Fruit fly (Drosophila melanogaster) ovary, adult (tissue): Measurements from ENCODE around the gene Sr-CIV.
A peak's percentile ranks its signal among the peaks of the same experiment; 100 is the strongest.

ENCODE experiments used
- CG17801 ChIP-seq: fragments of 200-800 bp; optimal IDR thresholded peaks from 2 replicates; lab custom pipeline; 2019; ENCODE audit warnings: missing biosample characterization, mild to moderate bottlenecking, missing genetic modification characterization, moderate library complexity; ENCODE audit not compliant: partially characterized antibody

The Sr-CIV gene

dm6 chr2L:3507209-3508164 is 16.4 kb downstream of the Sr-CIV start, which contains the start of gene tim:
Gene tim, minus strand, starts transcription at chr2L:3508119.
- peak; percentile 74 for TF ChIP-seq CG17801

DNA sequence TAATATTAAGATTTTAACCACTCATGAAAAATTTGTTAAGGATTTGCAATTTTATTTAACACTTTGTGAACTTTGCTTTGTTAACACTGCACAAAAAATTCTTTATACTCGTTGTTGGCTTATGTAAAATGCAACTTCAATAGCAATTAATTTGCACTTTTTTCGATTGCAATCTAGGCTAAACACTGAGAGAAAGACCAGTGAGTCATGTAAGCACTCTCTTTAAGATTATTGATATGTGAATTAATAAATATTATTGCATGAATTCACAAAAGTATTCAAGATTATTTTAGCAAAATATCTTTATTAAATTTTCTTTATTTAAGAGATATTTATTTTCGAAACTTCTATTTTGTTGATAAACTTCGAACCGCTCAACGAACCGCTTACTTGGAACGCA is 17.1 kb downstream of the Sr-CIV start:
- no peak for TF ChIP-seq CG17801

DNA sequence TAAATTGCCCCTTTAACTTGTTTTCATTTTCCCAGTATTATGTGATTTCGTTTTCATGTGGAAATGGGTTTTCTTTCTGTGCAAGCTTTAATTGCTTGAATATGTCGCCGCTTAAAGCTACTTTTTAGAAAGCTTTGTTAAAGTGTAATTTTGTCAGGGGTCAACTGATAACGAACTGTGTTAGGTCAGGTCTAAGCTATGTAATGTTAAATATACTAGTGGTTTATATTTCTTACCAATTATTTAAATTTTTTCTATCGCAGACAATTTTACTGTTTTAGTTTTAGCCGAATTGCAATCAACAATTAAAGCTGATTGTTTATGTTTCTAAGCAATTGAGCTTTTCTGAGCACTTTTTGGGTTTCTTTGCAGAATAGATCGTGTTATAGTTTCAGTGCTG is 17.5 kb downstream of the Sr-CIV start:
- no peak for TF ChIP-seq CG17801

- TF ChIP-seq CG17801, result no peak
These were observed 19.0 kb downstream of the Sr-CIV start for dm6 chr2L:3504851-3505250.

DNA sequence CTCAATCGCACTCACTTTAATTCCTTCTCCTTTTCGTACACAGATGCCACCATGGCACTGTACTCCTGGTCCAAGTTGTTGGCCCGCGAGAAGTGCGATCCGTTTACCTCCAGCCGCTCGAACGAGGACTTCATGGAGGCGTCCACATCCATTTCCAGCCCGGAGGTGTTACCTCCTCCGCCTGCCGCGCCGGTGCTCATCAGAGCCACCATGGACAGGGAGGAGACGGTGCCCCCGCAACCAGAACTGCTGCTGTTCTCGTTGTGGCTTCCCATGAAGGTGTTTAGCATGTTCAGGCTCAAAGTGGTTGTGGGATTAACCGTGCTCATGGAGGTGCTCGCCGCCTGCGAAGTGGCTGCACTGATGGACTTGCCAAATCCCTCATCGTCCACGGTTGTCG is 28.4 kb downstream of the Sr-CIV start:
- no peak for TF ChIP-seq CG17801

DNA sequence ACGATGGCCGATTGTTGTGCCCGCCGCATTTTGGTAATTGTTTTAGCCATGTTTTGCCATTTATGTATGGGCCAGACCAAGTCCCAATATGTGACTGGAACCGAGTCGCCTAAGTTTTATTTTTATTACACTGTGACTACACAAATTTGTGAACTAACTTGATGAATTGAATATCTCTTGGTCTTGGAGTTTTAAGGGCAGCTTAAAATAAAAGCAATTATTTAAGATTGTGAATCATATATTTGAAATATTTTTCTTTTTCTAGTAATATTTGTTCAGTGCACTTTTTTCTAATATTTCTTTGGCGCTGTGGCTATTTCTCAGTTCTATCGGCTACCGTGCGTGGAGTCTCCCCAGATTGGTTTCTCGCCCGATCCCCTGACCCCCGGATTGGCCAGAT is 30.4 kb downstream of the Sr-CIV start:
- no peak for TF ChIP-seq CG17801

dm6 chr2L:3490971-3491370 is 32.9 kb downstream of the Sr-CIV start, which contains the start of gene CG15414:
Gene CG15414, minus strand, starts transcription at chr2L:3491071.
- TF ChIP-seq CG17801, result no peak

DNA sequence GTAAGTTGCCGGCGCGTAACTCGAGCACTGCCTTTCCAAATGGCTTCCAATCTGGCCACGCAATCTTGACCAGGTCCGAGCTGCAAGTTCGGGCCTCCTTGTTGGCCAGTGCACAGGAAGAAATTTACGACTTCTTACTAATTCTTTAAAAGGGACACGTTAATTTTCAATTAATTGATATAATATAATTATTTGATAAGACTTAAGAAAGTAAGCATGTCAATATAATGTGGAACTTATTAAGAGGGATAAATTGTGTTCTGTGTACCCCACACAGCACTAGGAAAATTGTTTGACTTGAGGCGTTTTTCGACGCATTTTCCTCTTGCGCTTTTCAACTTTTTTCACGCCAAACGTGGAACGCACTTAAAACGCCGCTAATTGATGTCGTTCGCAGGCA is 38.4 kb downstream of the Sr-CIV start:
- TF ChIP-seq CG17801, result no peak

- TF ChIP-seq CG17801, result no peak
These were observed 39.1 kb downstream of the Sr-CIV start for dm6 chr2L:3484759-3485158.

DNA sequence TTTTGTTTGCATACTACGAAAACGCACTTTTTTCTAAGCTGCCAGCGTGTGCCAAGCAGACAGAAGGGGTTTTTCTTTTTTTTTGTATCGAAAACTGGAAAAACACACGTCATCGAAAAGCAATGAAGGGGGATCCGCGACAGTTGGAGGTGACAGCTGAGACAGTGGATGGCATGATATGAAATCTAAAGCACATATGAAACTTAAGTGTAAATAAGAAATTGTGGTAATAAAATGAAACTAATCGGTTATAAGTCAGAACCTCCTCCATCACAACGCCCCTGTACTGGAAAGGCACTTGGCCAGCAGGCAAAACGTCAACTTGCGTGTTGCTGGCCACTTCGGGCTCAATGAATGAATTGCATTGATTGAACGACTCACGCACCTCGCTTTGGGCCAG is 40.2 kb downstream of the Sr-CIV start:
- TF ChIP-seq CG17801, result no peak

DNA sequence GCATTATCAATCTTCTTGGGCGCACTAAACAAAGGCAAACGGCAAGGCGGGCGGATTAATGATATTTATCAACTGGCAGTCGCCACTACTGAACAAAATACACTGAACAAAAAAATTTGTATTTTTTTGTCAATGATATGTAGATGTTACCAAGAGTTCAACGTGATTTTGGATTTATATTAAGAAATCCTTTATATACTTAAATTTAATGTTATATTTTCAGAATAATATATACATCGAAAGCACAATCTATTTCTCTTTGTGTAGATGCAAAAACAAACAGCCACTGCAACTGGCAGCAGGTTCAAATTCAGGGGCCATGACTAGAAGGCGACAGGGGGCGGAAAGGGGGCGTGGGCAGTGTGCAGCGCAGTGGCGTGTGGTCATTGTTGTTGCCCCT is 41.1 kb downstream of the Sr-CIV start:
- TF ChIP-seq CG17801, result no peak

DNA sequence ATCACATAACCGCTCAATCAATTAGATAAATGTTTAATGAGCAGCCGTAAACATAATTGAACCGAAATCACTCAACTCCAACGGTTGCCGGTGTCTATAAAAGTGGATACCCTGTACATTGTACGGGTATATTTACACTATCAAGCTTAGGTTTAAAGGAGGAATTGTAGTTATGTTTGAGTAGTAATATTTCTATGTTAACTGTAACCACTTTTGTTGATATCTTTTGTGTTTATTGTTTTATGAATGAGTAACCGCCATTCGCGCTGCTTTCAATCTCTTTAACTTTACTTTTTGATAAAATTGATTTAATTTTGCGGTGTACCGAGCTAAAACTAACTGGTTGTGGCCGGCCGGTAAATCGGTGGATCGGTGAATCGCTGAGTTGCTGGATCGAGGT is 41.8 kb downstream of the Sr-CIV start:
- TF ChIP-seq CG17801, result no peak

DNA sequence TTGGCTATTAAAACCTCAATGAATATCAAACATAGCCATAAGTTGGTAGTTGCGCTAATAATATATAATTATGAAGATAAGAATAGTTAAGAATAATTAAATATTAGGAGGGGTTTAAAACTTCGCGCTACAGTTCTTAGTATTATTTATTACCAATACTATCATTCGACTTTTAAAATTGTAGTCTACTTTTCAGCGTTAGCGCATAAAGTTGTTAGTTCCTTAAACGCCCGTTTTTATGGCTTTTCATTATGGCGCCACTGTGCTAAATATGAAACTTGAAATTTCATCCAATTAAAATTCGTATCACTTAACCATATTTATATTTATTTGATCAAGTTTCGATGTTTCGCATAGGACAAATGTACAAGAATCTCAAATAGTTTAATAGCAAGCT is 43.4 kb downstream of the Sr-CIV start:
- TF ChIP-seq CG17801, result no peak

- no peak for TF ChIP-seq CG17801
These were observed 44.0 kb downstream of the Sr-CIV start for dm6 chr2L:3479697-3480442.

- TF ChIP-seq CG17801, result peak; percentile 75
These were observed 45.6 kb downstream of the Sr-CIV start, which contains the start of gene Thor for dm6 chr2L:3478034-3478880. Gene Thor, plus strand, starts transcription at chr2L:3478434.

DNA sequence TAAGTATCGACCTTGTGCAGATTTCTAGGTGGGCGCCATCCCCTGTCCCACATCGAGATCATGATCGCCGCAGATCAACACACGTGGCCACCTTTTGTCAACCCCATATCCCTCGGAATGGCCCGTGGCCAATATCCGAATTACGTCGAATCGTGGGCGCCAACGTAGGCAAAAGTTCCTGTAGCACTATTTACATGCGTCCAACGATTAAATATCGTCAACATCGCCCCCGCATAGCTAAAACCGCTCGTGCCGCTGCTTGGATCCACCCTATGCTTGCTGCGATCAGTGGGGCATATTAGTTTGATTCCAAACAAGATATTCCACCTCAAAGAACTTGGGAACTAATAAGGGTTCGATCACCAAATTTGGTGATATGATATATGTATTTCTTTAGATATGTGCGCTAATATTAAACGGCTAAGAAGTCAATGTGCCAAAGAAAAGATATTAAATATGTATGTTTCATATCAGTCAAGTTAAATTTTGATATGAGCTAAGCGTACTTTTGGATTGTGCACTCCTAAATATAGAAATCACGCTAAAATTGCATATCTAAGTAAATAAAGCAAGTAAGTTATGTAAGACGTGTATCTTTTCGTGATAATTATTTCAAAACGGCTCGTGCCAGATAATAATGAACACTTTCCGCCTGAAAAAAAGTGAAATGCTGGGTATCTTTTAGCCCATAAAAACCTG is 46.6 kb downstream of the Sr-CIV start:
- peak; percentile 5 for TF ChIP-seq CG17801
